Fruit fly (Drosophila melanogaster) S2 (cell line): ENCODE measurements around the gene CG33725.

Experiments
- CG8478 ChIP-seq: fragments of >200 bp; optimal IDR thresholded peaks from 2 replicates; lab custom pipeline; 2018
- CTCF ChIP-seq, 2 experiments: fragments of >200 bp; optimal IDR thresholded peaks; 2 replicates each; lab custom pipeline; 2018

dm6 chr3L:12482917-12483316 lies 508 bp downstream of the CG33725 start:
- TF ChIP-seq CTCF (optimal IDR thresholded peaks at IDR 0.05; lab: Kevin White, UChicago) (no peak), CG8478 (lab: Kevin White, UChicago) (no peak)
